Fruit fly (Drosophila melanogaster): Measurements from ENCODE around the gene Scsalpha1.
A peak's percentile ranks its signal among the peaks of the same experiment; 100 is the strongest.

- TF ChIP-seq fkh (GFP tag; optimal IDR thresholded peaks at IDR 0.05) = no peak
- peak; percentile 58 for TF ChIP-seq CG6276 (GFP tag; optimal IDR thresholded peaks at IDR 0.05)
- no peak for TF ChIP-seq CG8319 (GFP tag; optimal IDR thresholded peaks at IDR 0.05)
- peak; percentile 46 for TF ChIP-seq Sox102F (GFP tag; optimal IDR thresholded peaks at IDR 0.05)
- TF ChIP-seq topi (GFP tag; optimal IDR thresholded peaks at IDR 0.05) = no peak
- no peak for TF ChIP-seq Hr39 (GFP tag; optimal IDR thresholded peaks at IDR 0.05)
- TF ChIP-seq Lpt (GFP tag; optimal IDR thresholded peaks at IDR 0.05) = no peak
- no peak for TF ChIP-seq esn (GFP tag; optimal IDR thresholded peaks at IDR 0.05)
- TF ChIP-seq CG3032 (tag; optimal IDR thresholded peaks at IDR 0.05) = peak; percentile 72
- TF ChIP-seq Hr38 (GFP tag; optimal IDR thresholded peaks at IDR 0.05) = no peak
- no peak for TF ChIP-seq CG11902 (GFP tag; optimal IDR thresholded peaks at IDR 0.05)
Observed at dm6 chr3L:3826541-3826940, 12.5 kb downstream of the Scsalpha1 start.
